Worm (Caenorhabditis elegans) whole organism, young adult: ENCODE measurements around the gene skr-3.

Source experiments
- attf-3 ChIP-seq: fragments of 200-800 bp; sonication (Bioruptor generic); conservative IDR thresholded peaks from 2 replicates; pipeline ENCODE4 v1.3.6; 2022; ENCODE audit warnings: missing genetic modification reagents, missing genetic modification characterization, missing compliant biosample characterization
- attf-5 ChIP-seq: fragments of 200-800 bp; sonication (Bioruptor generic); optimal IDR thresholded peaks from 2 replicates; lab custom pipeline; 2018; ENCODE audit warnings: mild to moderate bottlenecking, missing genetic modification characterization, missing compliant biosample characterization
- lin-40 ChIP-seq: sonication (generic microtip); optimal IDR thresholded peaks from 2 replicates; lab custom pipeline; 2016; ENCODE audit warnings: missing genetic modification characterization, mild to moderate bottlenecking, missing compliant biosample characterization, missing genotype, missing genetic modification reagents
- madf-10 ChIP-seq: sonication (generic microtip); optimal IDR thresholded peaks from 2 replicates; lab custom pipeline; 2016; ENCODE audit warnings: mild to moderate bottlenecking, missing genetic modification characterization, missing compliant biosample characterization
- nfyb-1 ChIP-seq: fragments of 200-800 bp; sonication (Bioruptor generic); IDR thresholded peaks from 2 replicates; pipeline ENCODE4 v1.3.6; 2022; ENCODE audit warnings: missing genetic modification reagents, missing genetic modification characterization, missing compliant biosample characterization
- pbrm-1 ChIP-seq: fragments of 200-800 bp; sonication (Bioruptor generic); IDR thresholded peaks from 2 replicates; pipeline ENCODE4 v1.3.6; 2022; ENCODE audit warnings: missing genetic modification reagents, missing genetic modification characterization, missing compliant biosample characterization

The skr-3 gene

DNA sequence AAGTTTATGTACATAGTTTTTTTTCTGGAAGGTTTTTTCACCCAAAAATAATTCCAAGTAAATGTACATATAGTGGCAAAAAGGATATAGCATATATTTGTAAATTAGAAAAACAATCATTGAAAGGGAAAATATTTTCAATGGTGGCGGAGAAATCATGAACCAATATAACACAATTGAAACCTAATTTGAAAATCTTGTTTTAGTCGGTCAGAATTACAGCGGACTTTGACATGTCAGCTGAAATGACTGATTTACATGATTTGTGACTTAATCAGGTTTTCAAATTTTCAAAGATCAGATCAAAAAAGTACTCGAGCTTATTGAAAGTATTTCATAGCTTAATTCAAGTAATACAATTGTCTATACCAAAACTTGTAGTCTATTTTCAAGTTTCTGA, 50.8 kb downstream of the skr-3 start, which contains the start of gene K05D4.9:
Gene K05D4.9 (minus strand): TSS at position 101 of the 400 bp plus-strand sequence.
- no peak for TF ChIP-seq lin-40 (tag; lab: Kevin White, UChicago)
- TF ChIP-seq madf-10 (tag; lab: Kevin White, UChicago): no peak
- TF ChIP-seq pbrm-1 (GFP tag; lab: Robert Waterston, UW): no peak
- no peak for TF ChIP-seq nfyb-1
- no peak for TF ChIP-seq attf-5 (GFP tag; lab: Kevin White, UChicago)
- TF ChIP-seq attf-3: no peak
- TF ChIP-seq, all 124 proteins: peak for 0
